Fruit fly (Drosophila melanogaster) whole organism, embryonic: Measurements from ENCODE around the gene tank.

Experiments used
- Abd-B ChIP-seq: fragments of 200-800 bp; sonication (Bioruptor generic); optimal IDR thresholded peaks from 2 replicates; lab custom pipeline; 2018; ENCODE audit warnings: missing biosample characterization, mild to moderate bottlenecking, missing genetic modification characterization, moderate library complexity
- Bgb ChIP-seq: fragments of 200-800 bp; sonication (Bioruptor generic); IDR thresholded peaks from 2 replicates; pipeline ENCODE4 v1.3.6; 2022; ENCODE audit warnings: missing biosample characterization, missing genetic modification characterization; ENCODE audit not compliant: partially characterized antibody
- CG10366 ChIP-seq: fragments of 200-800 bp; sonication (Bioruptor generic); IDR thresholded peaks from 2 replicates; pipeline ENCODE4 v1.3.6; 2022; ENCODE audit warnings: missing biosample characterization, missing genetic modification characterization
- CG12104 ChIP-seq: fragments of 200-800 bp; sonication (Bioruptor generic); optimal IDR thresholded peaks from 3 replicates; lab custom pipeline; 2016; ENCODE audit warnings: missing biosample characterization, missing genetic modification characterization
- CG13287 ChIP-seq: fragments of 200-800 bp; sonication (Bioruptor generic); IDR thresholded peaks from 2 replicates; pipeline ENCODE4 v1.3.6; 2022; ENCODE audit warnings: missing biosample characterization, missing genetic modification characterization; ENCODE audit not compliant: partially characterized antibody
- CG14441 ChIP-seq: fragments of 200-800 bp; sonication (Bioruptor generic); IDR thresholded peaks from 2 replicates; pipeline ENCODE4 v1.3.6; 2022; ENCODE audit warnings: missing biosample characterization, missing genetic modification characterization
- CG15696 ChIP-seq: fragments of 200-800 bp; sonication (Bioruptor generic); optimal IDR thresholded peaks from 2 replicates; lab custom pipeline; 2019; ENCODE audit warnings: missing biosample characterization, mild to moderate bottlenecking, missing genetic modification characterization, moderate library complexity
- CG2712 ChIP-seq: fragments of 200-800 bp; optimal IDR thresholded peaks from 3 replicates; lab custom pipeline; 2019; ENCODE audit warnings: missing biosample characterization, mild to moderate bottlenecking, missing genetic modification characterization, moderate library complexity
- CG2889 ChIP-seq: fragments of 200-800 bp; sonication (Bioruptor generic); IDR thresholded peaks from 3 replicates; pipeline ENCODE4 v1.3.6; 2022; ENCODE audit warnings: missing biosample characterization, missing genetic modification characterization
- CG3065 ChIP-seq: fragments of 200-800 bp; sonication (Bioruptor generic); optimal IDR thresholded peaks from 2 replicates; lab custom pipeline; 2016; ENCODE audit warnings: missing biosample characterization, missing genetic modification characterization
- CG32767 ChIP-seq: fragments of 200-800 bp; sonication (Bioruptor generic); IDR thresholded peaks from 2 replicates; pipeline ENCODE4 v1.3.6; 2022; ENCODE audit warnings: missing biosample characterization, missing genetic modification characterization
- CG3847 ChIP-seq: fragments of 200-800 bp; sonication (Bioruptor generic); IDR thresholded peaks from 2 replicates; pipeline ENCODE4 v1.3.6; 2022; ENCODE audit warnings: missing biosample characterization, missing genetic modification characterization
- CG5245 ChIP-seq: fragments of 200-800 bp; sonication (Bioruptor generic); optimal IDR thresholded peaks from 3 replicates; lab custom pipeline; 2016; ENCODE audit warnings: missing biosample characterization, missing genetic modification characterization
- CG6854 ChIP-seq: fragments of 200-800 bp; sonication (Bioruptor generic); optimal IDR thresholded peaks from 3 replicates; lab custom pipeline; 2017; ENCODE audit warnings: missing biosample characterization, mild to moderate bottlenecking, missing genetic modification characterization
- CG7357 ChIP-seq: fragments of 200-800 bp; sonication (Bioruptor generic); IDR thresholded peaks from 3 replicates; pipeline ENCODE4 v1.3.6; 2022; ENCODE audit warnings: missing biosample characterization, missing genetic modification characterization
- CG9727 ChIP-seq: fragments of 200-800 bp; sonication (Bioruptor generic); optimal IDR thresholded peaks from 3 replicates; lab custom pipeline; 2017; ENCODE audit warnings: missing biosample characterization, mild to moderate bottlenecking, missing genetic modification characterization
- CG9932 ChIP-seq: fragments of 200-800 bp; sonication (Bioruptor generic); IDR thresholded peaks from 2 replicates; pipeline ENCODE4 v1.3.6; 2022; ENCODE audit warnings: missing biosample characterization, missing genetic modification characterization
- D ChIP-seq, 2 experiments: fragments of 200-800 bp in 1 of 2; fragments of >200 bp in 1 of 2; sonication (Bioruptor generic) in 1 of 2; optimal IDR thresholded peaks; 2 replicates in 1 of 2; 3 replicates in 1 of 2; lab custom pipeline; 2017; ENCODE audit warnings: mild to moderate bottlenecking in 1 of 2, missing biosample characterization in 1 of 2, missing genetic modification characterization in 1 of 2, missing genetic modification reagents in 1 of 2
- Dfd ChIP-seq, 2 experiments: fragments of >200 bp; optimal IDR thresholded peaks; 2 replicates each; lab custom pipeline; 2017; ENCODE audit warnings: missing biosample characterization in 2 of 2, missing genetic modification characterization in 2 of 2
- Dip2 ChIP-seq: fragments of 200-800 bp; sonication (Bioruptor generic); IDR thresholded peaks from 2 replicates; pipeline ENCODE4 v1.3.6; 2022; ENCODE audit warnings: missing biosample characterization, missing genetic modification characterization
- ERR ChIP-seq: fragments of 200-800 bp; sonication (Bioruptor generic); optimal IDR thresholded peaks from 2 replicates; lab custom pipeline; 2016; ENCODE audit warnings: missing biosample characterization, missing genetic modification characterization
- Hmx ChIP-seq: fragments of 200-800 bp; sonication (Bioruptor generic); optimal IDR thresholded peaks from 2 replicates; lab custom pipeline; 2016; ENCODE audit warnings: missing biosample characterization, missing genetic modification characterization
- Hsf ChIP-seq: fragments of 200-800 bp; sonication (Bioruptor generic); optimal IDR thresholded peaks from 3 replicates; lab custom pipeline; 2016; ENCODE audit warnings: missing biosample characterization, missing genetic modification characterization
- Mes4 ChIP-seq: fragments of 200-800 bp; sonication (Bioruptor generic); optimal IDR thresholded peaks from 2 replicates; lab custom pipeline; 2016; ENCODE audit warnings: missing biosample characterization, missing genetic modification characterization
- Oli ChIP-seq: fragments of 200-800 bp; sonication (Bioruptor generic); optimal IDR thresholded peaks from 2 replicates; lab custom pipeline; 2018; ENCODE audit warnings: missing biosample characterization, mild to moderate bottlenecking, missing genetic modification characterization, moderate library complexity
- Ptx1 ChIP-seq: fragments of 200-800 bp; sonication (Bioruptor generic); IDR thresholded peaks from 2 replicates; pipeline ENCODE4 v1.3.6; 2022; ENCODE audit warnings: missing biosample characterization, missing genetic modification characterization
- Scr ChIP-seq: fragments of 200-800 bp; sonication (Bioruptor generic); IDR thresholded peaks from 2 replicates; pipeline ENCODE4 v1.3.6; 2022; ENCODE audit warnings: missing biosample characterization, missing genetic modification characterization; ENCODE audit not compliant: partially characterized antibody
- Sry-β ChIP-seq: fragments of 200-800 bp; sonication (Bioruptor generic); optimal IDR thresholded peaks from 2 replicates; lab custom pipeline; 2018; ENCODE audit warnings: missing biosample characterization, mild to moderate bottlenecking, missing genetic modification characterization, moderate library complexity
- Sry-δ ChIP-seq: fragments of 200-800 bp; sonication (Bioruptor generic); optimal IDR thresholded peaks from 2 replicates; lab custom pipeline; 2016; ENCODE audit warnings: missing biosample characterization, missing genetic modification characterization
- ara ChIP-seq: fragments of 200-800 bp; sonication (Bioruptor generic); IDR thresholded peaks from 2 replicates; pipeline ENCODE4 v1.3.6; 2022; ENCODE audit warnings: missing biosample characterization, missing genetic modification characterization
- cad ChIP-seq: fragments of >200 bp; optimal IDR thresholded peaks from 2 replicates; lab custom pipeline; 2017; ENCODE audit warnings: missing biosample characterization, missing genetic modification characterization
- dmrt11E ChIP-seq: fragments of 200-800 bp; sonication (Bioruptor generic); optimal IDR thresholded peaks from 3 replicates; lab custom pipeline; 2018; ENCODE audit warnings: missing biosample characterization, mild to moderate bottlenecking, missing genetic modification characterization, moderate library complexity
- eve ChIP-seq, 2 experiments: fragments of >200 bp; optimal IDR thresholded peaks; 2 replicates each; lab custom pipeline; 2017; ENCODE audit warnings: missing biosample characterization in 2 of 2, missing genetic modification characterization in 2 of 2
- eyg ChIP-seq: fragments of 200-800 bp; sonication (Bioruptor generic); optimal IDR thresholded peaks from 3 replicates; lab custom pipeline; 2016; ENCODE audit warnings: missing biosample characterization, missing genetic modification characterization
- fd102C ChIP-seq: fragments of 200-800 bp; sonication (Bioruptor generic); optimal IDR thresholded peaks from 2 replicates; lab custom pipeline; 2018; ENCODE audit warnings: missing biosample characterization, mild to moderate bottlenecking, missing genetic modification characterization, moderate library complexity
- jumu ChIP-seq: fragments of 200-800 bp; sonication (Bioruptor generic); optimal IDR thresholded peaks from 3 replicates; lab custom pipeline; 2016; ENCODE audit warnings: missing biosample characterization, missing genetic modification characterization
- kay ChIP-seq: fragments of 200-800 bp; sonication (Bioruptor generic); optimal IDR thresholded peaks from 2 replicates; lab custom pipeline; 2016; ENCODE audit warnings: missing biosample characterization, missing genetic modification characterization
- maf-S ChIP-seq: fragments of 200-800 bp; sonication (Bioruptor generic); optimal IDR thresholded peaks from 2 replicates; lab custom pipeline; 2016; ENCODE audit warnings: missing biosample characterization, missing genetic modification characterization
- nerfin-1 ChIP-seq: fragments of 200-800 bp; sonication (Bioruptor generic); optimal IDR thresholded peaks from 3 replicates; lab custom pipeline; 2019; ENCODE audit warnings: missing biosample characterization, mild to moderate bottlenecking, missing genetic modification characterization, moderate library complexity
- onecut ChIP-seq: fragments of 200-800 bp; sonication (Bioruptor generic); IDR thresholded peaks from 2 replicates; pipeline ENCODE4 v1.3.6; 2022; ENCODE audit warnings: missing biosample characterization, missing genetic modification characterization
- org-1 ChIP-seq: fragments of 200-800 bp; sonication (Bioruptor generic); optimal IDR thresholded peaks from 2 replicates; lab custom pipeline; 2017; ENCODE audit warnings: missing biosample characterization, missing genetic modification characterization
- pb ChIP-seq: fragments of 200-800 bp; sonication (Bioruptor generic); optimal IDR thresholded peaks from 3 replicates; lab custom pipeline; 2016; ENCODE audit warnings: missing biosample characterization, missing genetic modification characterization
- salm ChIP-seq: fragments of 200-800 bp; sonication (Bioruptor generic); optimal IDR thresholded peaks from 2 replicates; lab custom pipeline; 2018; ENCODE audit warnings: missing biosample characterization, mild to moderate bottlenecking, missing genetic modification characterization
- sc ChIP-seq, 3 experiments: fragments of >200 bp in 2 of 3; fragments of 200-800 bp in 1 of 3; sonication (Bioruptor generic) in 1 of 3; optimal IDR thresholded peaks; 2 replicates in 2 of 3; 3 replicates in 1 of 3; lab custom pipeline; 2017; ENCODE audit warnings: mild to moderate bottlenecking in 1 of 3, missing biosample characterization in 1 of 3, missing genetic modification characterization in 1 of 3, missing genetic modification reagents in 1 of 3
- schlank ChIP-seq: fragments of 200-800 bp; sonication (Bioruptor generic); optimal IDR thresholded peaks from 2 replicates; lab custom pipeline; 2018; ENCODE audit warnings: missing biosample characterization, mild to moderate bottlenecking, missing genetic modification characterization
- sima ChIP-seq: fragments of 200-800 bp; sonication (Bioruptor generic); optimal IDR thresholded peaks from 2 replicates; lab custom pipeline; 2016; ENCODE audit warnings: missing biosample characterization, missing genetic modification characterization
- tap ChIP-seq: fragments of 200-800 bp; optimal IDR thresholded peaks from 3 replicates; lab custom pipeline; 2019; ENCODE audit warnings: missing biosample characterization, mild to moderate bottlenecking, missing genetic modification characterization, moderate library complexity
- tup ChIP-seq: fragments of 200-800 bp; sonication (Bioruptor generic); optimal IDR thresholded peaks from 2 replicates; lab custom pipeline; 2016; ENCODE audit warnings: missing biosample characterization, mild to moderate bottlenecking, missing genetic modification characterization, moderate library complexity
- wdn ChIP-seq: fragments of 200-800 bp; sonication (Bioruptor generic); IDR thresholded peaks from 2 replicates; pipeline ENCODE4 v1.3.6; 2022; ENCODE audit warnings: missing biosample characterization, missing genetic modification characterization

tank gene

dm6 chr2L:4837772-4838397 is at the start of gene tank, which contains the start of gene CG12194 (continued):
- TF ChIP-seq CG2712 (tag; lab: Kevin White, UChicago) (peak; percentile 99), org-1 (GFP tag; lab: Kevin White, UChicago) (peak; percentile 99), dmrt11E (peak; percentile 98), CG9727 (GFP tag; lab: Kevin White, UChicago) (peak; percentile 99), Hmx (GFP tag; lab: Kevin White, UChicago) (peak; percentile 92), schlank (tag; lab: Kevin White, UChicago) (peak; percentile 97), salm (peak; percentile 98), Dfd (GFP tag; optimal IDR thresholded peaks at IDR 0.05; lab: Kevin White, UChicago) (no peak), CG6854 (GFP tag; lab: Kevin White, UChicago) (peak; percentile 97), CG7357 (GFP tag; lab: Robert Waterston, UW) (peak; percentile 96), CG15696 (peak; percentile 86), CG14441 (GFP tag; lab: Robert Waterston, UW) (peak; percentile 99), Hsf (peak; percentile 99), CG13287 (peak; percentile 77), CG3065 (GFP tag; lab: Kevin White, UChicago) (peak; percentile 99), tup (GFP tag; lab: Kevin White, UChicago) (peak; percentile 99), CG3847 (GFP tag; lab: Robert Waterston, UW) (peak; percentile 99), Sry-δ (GFP tag; lab: Kevin White, UChicago) (peak; percentile 86), maf-S (GFP tag; lab: Kevin White, UChicago) (peak; percentile 99), Scr (GFP tag; lab: Robert Waterston, UW) (peak; percentile 83), CG12104 (GFP tag; lab: Kevin White, UChicago) (peak; percentile 94), eyg (GFP tag; lab: Kevin White, UChicago) (peak; percentile 99), Bgb (GFP tag; lab: Robert Waterston, UW) (peak; percentile 69), kay (GFP tag; lab: Kevin White, UChicago) (peak; percentile 98), pb (GFP tag; lab: Kevin White, UChicago) (peak; percentile 99), sima (peak; percentile 96), CG9932 (GFP tag; lab: Robert Waterston, UW) (peak; percentile 99), Dip2 (GFP tag; lab: Robert Waterston, UW) (peak; percentile 72), sc (optimal IDR thresholded peaks at IDR 0.05; lab: Kevin White, UChicago) (no peak), sc (GFP tag; optimal IDR thresholded peaks at IDR 0.05; lab: Kevin White, UChicago) (peak; percentile 99), tap (tag; lab: Kevin White, UChicago) (peak; percentile 98), ara (GFP tag; lab: Robert Waterston, UW) (peak; percentile 99), onecut (GFP tag; lab: Robert Waterston, UW) (peak; percentile 96), cad (GFP tag; lab: Kevin White, UChicago) (no peak), Ptx1 (GFP tag; lab: Robert Waterston, UW) (peak; percentile 100), Abd-B (peak; percentile 99), ERR (GFP tag; lab: Kevin White, UChicago) (peak; percentile 97), wdn (peak; percentile 99), nerfin-1 (tag; lab: Kevin White, UChicago) (peak; percentile 91), fd102C (GFP tag; lab: Kevin White, UChicago) (peak; percentile 92), Mes4 (GFP tag; lab: Kevin White, UChicago) (peak; percentile 99), CG5245 (GFP tag; lab: Kevin White, UChicago) (peak; percentile 99), CG32767 (peak; percentile 99), jumu (GFP tag; lab: Kevin White, UChicago) (peak; percentile 99), Sry-β (GFP tag; lab: Kevin White, UChicago) (peak; percentile 87), D (optimal IDR thresholded peaks at IDR 0.05; lab: Kevin White, UChicago) (no peak), D (GFP tag; optimal IDR thresholded peaks at IDR 0.05; lab: Kevin White, UChicago) (peak; percentile 98), CG10366 (GFP tag; lab: Robert Waterston, UW) (peak; percentile 99), eve (GFP tag; optimal IDR thresholded peaks at IDR 0.05; lab: Kevin White, UChicago) (no peak), Oli (tag; lab: Kevin White, UChicago) (peak; percentile 99), CG2889 (GFP tag; lab: Robert Waterston, UW) (peak; percentile 99)
